Fruit fly (Drosophila melanogaster) whole organism, embryonic: Measurements from ENCODE around the gene CG5225.

Experiments
- Awh ChIP-seq: fragments of 200-800 bp; sonication (Bioruptor generic); IDR thresholded peaks from 2 replicates; pipeline ENCODE4, ENCODE4 v1.3.6; 2022; ENCODE audit warnings: missing biosample characterization, missing genetic modification characterization
- B-H2 ChIP-seq: fragments of 200-800 bp; sonication (Bioruptor generic); optimal IDR thresholded peaks from 2 replicates; lab custom pipeline; 2018; ENCODE audit warnings: missing biosample characterization, mild to moderate bottlenecking, missing genetic modification characterization
- CG10979 ChIP-seq: fragments of 200-800 bp; sonication (Bioruptor generic); optimal IDR thresholded peaks from 2 replicates; lab custom pipeline; 2018; ENCODE audit warnings: missing biosample characterization, mild to moderate bottlenecking, missing genetic modification characterization, moderate library complexity
- CG11093 ChIP-seq: fragments of 200-800 bp; sonication (Bioruptor generic); IDR thresholded peaks from 3 replicates; pipeline ENCODE4 v1.3.6; 2022; ENCODE audit warnings: missing biosample characterization, missing genetic modification characterization
- CG1233 ChIP-seq: fragments of 200-800 bp; sonication (Bioruptor generic); optimal IDR thresholded peaks from 4 replicates; lab custom pipeline; 2018; ENCODE audit warnings: missing biosample characterization, mild to moderate bottlenecking, missing genetic modification characterization
- CG12391 ChIP-seq: fragments of 200-800 bp; sonication (Bioruptor generic); optimal IDR thresholded peaks from 3 replicates; lab custom pipeline; 2018; ENCODE audit warnings: missing biosample characterization, mild to moderate bottlenecking, missing genetic modification characterization, moderate library complexity
- CG13123 ChIP-seq: fragments of 200-800 bp; sonication (Bioruptor generic); optimal IDR thresholded peaks from 2 replicates; lab custom pipeline; 2016; ENCODE audit warnings: missing biosample characterization, missing genetic modification characterization
- CG13775 ChIP-seq: fragments of 200-800 bp; sonication (Bioruptor generic); optimal IDR thresholded peaks from 3 replicates; lab custom pipeline; 2017; ENCODE audit warnings: missing biosample characterization, mild to moderate bottlenecking, missing genetic modification characterization
- CG15011 ChIP-seq: fragments of 200-800 bp; sonication (Bioruptor generic); optimal IDR thresholded peaks from 3 replicates; lab custom pipeline; 2018; ENCODE audit warnings: missing biosample characterization, mild to moderate bottlenecking, missing genetic modification characterization
- CG15073 ChIP-seq: fragments of 200-800 bp; sonication (Bioruptor generic); optimal IDR thresholded peaks from 2 replicates; lab custom pipeline; 2016; ENCODE audit warnings: missing biosample characterization, missing genetic modification characterization
- CG16815 ChIP-seq: fragments of 200-800 bp; sonication (Bioruptor generic); optimal IDR thresholded peaks from 3 replicates; lab custom pipeline; 2017; ENCODE audit warnings: missing biosample characterization, mild to moderate bottlenecking, missing genetic modification characterization
- CG17829 ChIP-seq: fragments of 200-800 bp; optimal IDR thresholded peaks from 2 replicates; lab custom pipeline; 2019; ENCODE audit warnings: missing biosample characterization, mild to moderate bottlenecking, missing genetic modification characterization, moderate library complexity
- CG18476 ChIP-seq: fragments of 200-800 bp; sonication (Bioruptor generic); optimal IDR thresholded peaks from 2 replicates; lab custom pipeline; 2016; ENCODE audit warnings: missing biosample characterization, mild to moderate bottlenecking, missing genetic modification characterization
- CG2889 ChIP-seq: fragments of 200-800 bp; sonication (Bioruptor generic); IDR thresholded peaks from 3 replicates; pipeline ENCODE4 v1.3.6; 2022; ENCODE audit warnings: missing biosample characterization, missing genetic modification characterization
- CG4424 ChIP-seq: fragments of 200-800 bp; sonication (Bioruptor generic); optimal IDR thresholded peaks from 3 replicates; lab custom pipeline; 2016; ENCODE audit warnings: missing biosample characterization, missing genetic modification characterization
- CG4707 ChIP-seq: fragments of 200-800 bp; sonication (Bioruptor generic); optimal IDR thresholded peaks from 2 replicates; lab custom pipeline; 2018; ENCODE audit warnings: missing biosample characterization, mild to moderate bottlenecking, missing genetic modification characterization, moderate library complexity
- CG6254 ChIP-seq: fragments of 200-800 bp; sonication (Bioruptor generic); optimal IDR thresholded peaks from 3 replicates; lab custom pipeline; 2017; ENCODE audit warnings: mild to moderate bottlenecking, missing biosample characterization, missing genetic modification reagents, missing genetic modification characterization
- CG7556 ChIP-seq: fragments of 200-800 bp; sonication (Bioruptor generic); optimal IDR thresholded peaks from 2 replicates; lab custom pipeline; 2017; ENCODE audit warnings: missing biosample characterization, mild to moderate bottlenecking, missing genetic modification characterization
- CG7928 ChIP-seq: fragments of 200-800 bp; sonication (Bioruptor generic); optimal IDR thresholded peaks from 2 replicates; lab custom pipeline; 2017; ENCODE audit warnings: missing biosample characterization, mild to moderate bottlenecking, missing genetic modification characterization
- CG7987 ChIP-seq: fragments of 200-800 bp; sonication (Bioruptor generic); optimal IDR thresholded peaks from 2 replicates; lab custom pipeline; 2018; ENCODE audit warnings: missing biosample characterization, mild to moderate bottlenecking, missing genetic modification characterization, moderate library complexity
- CG8478 ChIP-seq: fragments of >200 bp; optimal IDR thresholded peaks from 2 replicates; lab custom pipeline; 2018
- CG8765 ChIP-seq: fragments of 200-800 bp; sonication (Bioruptor generic); IDR thresholded peaks from 2 replicates; pipeline ENCODE4 v1.3.6; 2022; ENCODE audit warnings: missing biosample characterization, missing genetic modification characterization
- Dad ChIP-seq: fragments of 200-800 bp; sonication (Bioruptor generic); optimal IDR thresholded peaks from 3 replicates; lab custom pipeline; 2016; ENCODE audit warnings: missing biosample characterization, missing genetic modification characterization
- Dref ChIP-seq: fragments of 200-800 bp; sonication (Bioruptor generic); IDR thresholded peaks from 2 replicates; pipeline ENCODE4 v1.3.6; 2022; ENCODE audit warnings: missing biosample characterization, missing genetic modification characterization
- Eip74EF ChIP-seq, 2 experiments: fragments of 200-800 bp in 1 of 2; fragments of >200 bp in 1 of 2; sonication (Bioruptor generic) in 1 of 2; optimal IDR thresholded peaks; 2 replicates each; lab custom pipeline; 2017 to 2019; ENCODE audit warnings: missing biosample characterization in 2 of 2, missing genetic modification characterization in 2 of 2, mild to moderate bottlenecking in 1 of 2, moderate library complexity in 1 of 2
- Hmr ChIP-seq: fragments of 200-800 bp; sonication (Bioruptor generic); optimal IDR thresholded peaks from 3 replicates; lab custom pipeline; 2017; ENCODE audit warnings: mild to moderate bottlenecking, missing biosample characterization, missing genetic modification reagents, missing genetic modification characterization
- Hsf ChIP-seq: fragments of 200-800 bp; sonication (Bioruptor generic); optimal IDR thresholded peaks from 3 replicates; lab custom pipeline; 2016; ENCODE audit warnings: missing biosample characterization, missing genetic modification characterization
- Max ChIP-seq: fragments of 200-800 bp; sonication (Bioruptor generic); optimal IDR thresholded peaks from 2 replicates; lab custom pipeline; 2016; ENCODE audit warnings: missing biosample characterization, mild to moderate bottlenecking, missing genetic modification characterization
- Sry-δ ChIP-seq: fragments of 200-800 bp; sonication (Bioruptor generic); optimal IDR thresholded peaks from 2 replicates; lab custom pipeline; 2016; ENCODE audit warnings: missing biosample characterization, missing genetic modification characterization
- Xbp1 ChIP-seq: fragments of 200-800 bp; sonication (Bioruptor generic); optimal IDR thresholded peaks from 3 replicates; lab custom pipeline; 2016; ENCODE audit warnings: missing biosample characterization, mild to moderate bottlenecking, missing genetic modification characterization
- Xrp1 ChIP-seq: fragments of 200-800 bp; sonication (Bioruptor generic); IDR thresholded peaks from 2 replicates; pipeline ENCODE4 v1.3.6; 2022; ENCODE audit warnings: missing biosample characterization, missing genetic modification characterization
- ac ChIP-seq: fragments of 200-800 bp; sonication (Bioruptor generic); optimal IDR thresholded peaks from 3 replicates; lab custom pipeline; 2017; ENCODE audit warnings: missing biosample characterization, mild to moderate bottlenecking, missing genetic modification characterization
- aop ChIP-seq: fragments of 200-800 bp; sonication (Bioruptor generic); IDR thresholded peaks from 2 replicates; pipeline ENCODE4 v1.3.6; 2022; ENCODE audit warnings: missing biosample characterization, missing genetic modification characterization
- bsh ChIP-seq, 2 experiments: fragments of 200-800 bp; sonication (Bioruptor generic); optimal IDR thresholded peaks; 2 replicates each; lab custom pipeline; 2017 to 2018; ENCODE audit warnings: mild to moderate bottlenecking in 2 of 2, missing biosample characterization in 2 of 2, missing genetic modification characterization in 2 of 2, moderate library complexity in 1 of 2
- chn ChIP-seq: fragments of 200-800 bp; sonication (Bioruptor generic); optimal IDR thresholded peaks from 2 replicates; lab custom pipeline; 2016; ENCODE audit warnings: missing biosample characterization, missing genetic modification characterization
- ci ChIP-seq: fragments of 200-800 bp; sonication (Bioruptor generic); IDR thresholded peaks from 3 replicates; pipeline ENCODE4 v1.3.6; 2022; ENCODE audit warnings: missing biosample characterization, missing genetic modification characterization
- cwo ChIP-seq: fragments of 200-800 bp; sonication (Bioruptor generic); optimal IDR thresholded peaks from 3 replicates; lab custom pipeline; 2017; ENCODE audit warnings: missing biosample characterization, missing genetic modification characterization, mild to moderate bottlenecking, moderate library complexity, missing genetic modification reagents
- da ChIP-seq: fragments of 200-800 bp; sonication (Bioruptor generic); optimal IDR thresholded peaks from 2 replicates; lab custom pipeline; 2016; ENCODE audit warnings: missing biosample characterization, missing genetic modification characterization
- ems ChIP-seq: fragments of 200-800 bp; sonication (Bioruptor generic); optimal IDR thresholded peaks from 3 replicates; lab custom pipeline; 2016; ENCODE audit warnings: missing biosample characterization, missing genetic modification characterization
- fd102C ChIP-seq: fragments of 200-800 bp; sonication (Bioruptor generic); optimal IDR thresholded peaks from 2 replicates; lab custom pipeline; 2018; ENCODE audit warnings: missing biosample characterization, mild to moderate bottlenecking, missing genetic modification characterization, moderate library complexity
- gcm ChIP-seq: fragments of 200-800 bp; sonication (Bioruptor generic); optimal IDR thresholded peaks from 2 replicates; lab custom pipeline; 2019; ENCODE audit warnings: missing biosample characterization, mild to moderate bottlenecking, missing genetic modification characterization, moderate library complexity
- kni ChIP-seq: fragments of 200-800 bp; sonication (Bioruptor generic); optimal IDR thresholded peaks from 3 replicates; lab custom pipeline; 2017; ENCODE audit warnings: mild to moderate bottlenecking, missing biosample characterization, missing genetic modification reagents, missing genetic modification characterization
- lola ChIP-seq, 3 experiments: fragments of >200 bp in 2 of 3; fragments of 200-800 bp in 1 of 3; sonication (Bioruptor generic) in 1 of 3; optimal IDR thresholded peaks; 2 replicates each; lab custom pipeline; 2017 to 2019; ENCODE audit warnings: missing biosample characterization in 3 of 3, missing genetic modification characterization in 3 of 3, mild to moderate bottlenecking in 1 of 3, moderate library complexity in 1 of 3
- pum ChIP-seq: fragments of 200-800 bp; sonication (Bioruptor generic); optimal IDR thresholded peaks from 2 replicates; lab custom pipeline; 2016; ENCODE audit warnings: missing biosample characterization, missing genetic modification characterization
- sisA ChIP-seq: fragments of 200-800 bp; sonication (Bioruptor generic); IDR thresholded peaks from 2 replicates; pipeline ENCODE4 v1.3.6; 2022; ENCODE audit warnings: missing biosample characterization, missing genetic modification characterization
- tio ChIP-seq: fragments of 200-800 bp; sonication (Bioruptor generic); optimal IDR thresholded peaks from 2 replicates; lab custom pipeline; 2017; ENCODE audit warnings: missing biosample characterization, missing genetic modification characterization, inconsistent platforms
- tup ChIP-seq: fragments of 200-800 bp; sonication (Bioruptor generic); optimal IDR thresholded peaks from 2 replicates; lab custom pipeline; 2016; ENCODE audit warnings: missing biosample characterization, mild to moderate bottlenecking, missing genetic modification characterization, moderate library complexity
- unpg ChIP-seq: fragments of 200-800 bp; sonication (Bioruptor generic); optimal IDR thresholded peaks from 3 replicates; lab custom pipeline; 2018; ENCODE audit warnings: missing biosample characterization, mild to moderate bottlenecking, missing genetic modification characterization, moderate library complexity
- zf30C ChIP-seq: fragments of 200-800 bp; sonication (Bioruptor generic); optimal IDR thresholded peaks from 3 replicates; lab custom pipeline; 2018; ENCODE audit warnings: missing biosample characterization, mild to moderate bottlenecking, missing genetic modification characterization

The CG5225 gene

DNA sequence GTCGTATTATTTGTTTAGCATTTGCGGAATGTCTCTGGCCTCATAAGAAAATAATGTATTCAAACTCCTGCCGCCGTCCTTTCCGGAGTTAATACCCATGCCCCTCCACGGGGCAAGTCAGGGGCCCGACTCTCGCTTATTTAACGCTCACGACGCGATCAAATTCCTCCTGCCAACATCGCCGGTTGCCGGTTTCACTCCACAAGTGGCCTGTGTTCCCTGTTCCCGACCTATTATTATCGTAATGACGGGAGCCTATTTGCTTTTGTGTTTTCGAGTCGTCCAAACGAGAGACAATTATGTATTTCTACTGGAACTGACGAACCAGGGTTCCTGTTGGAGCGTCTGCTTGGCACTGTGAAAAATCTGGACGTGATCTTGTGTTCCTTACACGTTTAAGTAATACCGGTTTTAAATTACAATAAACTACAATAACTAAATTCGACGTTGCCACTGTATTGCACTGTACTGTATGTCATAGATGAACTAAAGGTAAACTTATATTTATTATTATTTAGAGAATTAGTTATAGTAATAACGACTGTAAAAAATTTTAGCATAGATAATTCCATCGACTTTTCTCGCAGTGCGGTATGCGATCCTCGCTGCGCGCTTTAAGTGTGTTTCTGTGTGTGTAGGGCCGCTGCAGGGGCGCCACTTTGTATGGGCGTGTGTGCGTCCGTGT is 24.1 kb downstream of the CG5225 start (continued):
- TF ChIP-seq CG13775 (peak; percentile 69), CG7556 (GFP tag; lab: Kevin White, UChicago) (peak; percentile 38), pum (peak; percentile 25), CG4424 (GFP tag; lab: Kevin White, UChicago) (peak; percentile 63), Hsf (peak; percentile 22), CG15073 (no peak), fd102C (GFP tag; lab: Kevin White, UChicago) (peak; percentile 81), Max (GFP tag; lab: Kevin White, UChicago) (peak; percentile 18), CG15011 (GFP tag; lab: Kevin White, UChicago) (peak; percentile 0), CG7987 (no peak), ac (GFP tag; lab: Kevin White, UChicago) (peak; percentile 78), unpg (GFP tag; lab: Kevin White, UChicago) (peak; percentile 41), Awh (GFP tag; lab: Robert Waterston, UW) (no peak), CG11093 (peak; percentile 62; the same call in 1 of the 3 replicates), tup (peak; percentile 18), CG1233 (peak; percentile 56), Xbp1 (GFP tag; lab: Kevin White, UChicago) (peak; percentile 25), CG8478 (lab: Kevin White, UChicago) (no peak), gcm (GFP tag; lab: Kevin White, UChicago) (peak; percentile 67), B-H2 (no peak), da (GFP tag; lab: Kevin White, UChicago) (no peak), cwo (GFP tag; lab: Kevin White, UChicago) (no peak), CG16815 (peak; percentile 83), lola (GFP tag; optimal IDR thresholded peaks at IDR 0.05; lab: Kevin White, UChicago) (peak in 1 of 3 experiments; percentile 88), zf30C (GFP tag; lab: Kevin White, UChicago) (peak; percentile 99), sisA (GFP tag; lab: Robert Waterston, UW) (no peak), CG10979 (peak; percentile 84), bsh (GFP tag; optimal IDR thresholded peaks at IDR 0.05; lab: Kevin White, UChicago) (peak; percentile 43 to 81), Hmr (GFP tag; lab: Kevin White, UChicago) (no peak), ems (no peak), CG17829 (peak; percentile 81), chn (GFP tag; lab: Kevin White, UChicago) (peak; percentile 29), CG4707 (GFP tag; lab: Kevin White, UChicago) (no peak), CG6254 (GFP tag; lab: Kevin White, UChicago) (peak; percentile 33), tio (GFP tag; lab: Kevin White, UChicago) (peak; percentile 36), ci (GFP tag; lab: Robert Waterston, UW) (peak; percentile 8; the same call in 1 of the 3 replicates), aop (GFP tag; lab: Robert Waterston, UW) (no peak), CG2889 (GFP tag; lab: Robert Waterston, UW) (no peak), Sry-δ (no peak), Dad (GFP tag; lab: Kevin White, UChicago) (peak; percentile 1), Xrp1 (GFP tag; lab: Robert Waterston, UW) (peak; percentile 77), CG7928 (GFP tag; lab: Kevin White, UChicago) (no peak), CG13123 (GFP tag; lab: Kevin White, UChicago) (peak; percentile 16), CG18476 (GFP tag; lab: Kevin White, UChicago) (peak; percentile 20), CG8765 (GFP tag; lab: Robert Waterston, UW) (peak; percentile 68), Eip74EF (GFP tag; optimal IDR thresholded peaks at IDR 0.05; lab: Kevin White, UChicago) (no peak), CG12391 (peak; percentile 73), kni (peak; percentile 73), Dref (GFP tag; lab: Robert Waterston, UW) (no peak)
